Worm (Caenorhabditis elegans) whole organism, early embryonic: ENCODE results near the gene rps-13.

Source experiments
- F13C5.2 ChIP-seq: sonication (generic microtip); optimal IDR thresholded peaks from 2 replicates; lab custom pipeline; 2017; ENCODE audit warnings: mild to moderate bottlenecking, missing genetic modification characterization, inconsistent platforms, missing compliant biosample characterization
- aly-1 ChIP-seq: sonication (generic microtip); optimal IDR thresholded peaks from 2 replicates; lab custom pipeline; 2016; ENCODE audit warnings: missing genetic modification characterization, missing compliant biosample characterization
- ama-1 ChIP-seq: fragments of 150-350 bp; optimal IDR thresholded peaks from 2 replicates; lab custom pipeline; 2014
- ceh-36 ChIP-seq: sonication (generic microtip); optimal IDR thresholded peaks from 2 replicates; lab custom pipeline; 2016; ENCODE audit warnings: missing genetic modification characterization, inconsistent platforms, missing compliant biosample characterization
- ets-7 ChIP-seq: sonication (generic microtip); optimal IDR thresholded peaks from 2 replicates; lab custom pipeline; 2016; ENCODE audit warnings: missing genotype, missing genetic modification characterization, missing compliant biosample characterization
- flt-1 ChIP-seq: fragments of 200-800 bp; sonication (Bioruptor generic); IDR thresholded peaks from 2 replicates; pipeline ENCODE4 v1.3.6; 2022; ENCODE audit warnings: missing genetic modification characterization, missing compliant biosample characterization
- hmbx-1 ChIP-seq: sonication (generic microtip); optimal IDR thresholded peaks from 2 replicates; lab custom pipeline; 2016; ENCODE audit warnings: mild to moderate bottlenecking, missing genetic modification characterization, missing compliant biosample characterization
- hmg-4 ChIP-seq: fragments of 200-800 bp; sonication (Bioruptor generic); optimal IDR thresholded peaks from 2 replicates; lab custom pipeline; 2018; ENCODE audit warnings: mild to moderate bottlenecking, missing genetic modification characterization, missing compliant biosample characterization
- scrt-1 ChIP-seq: fragments of 200-800 bp; sonication (Bioruptor generic); IDR thresholded peaks from 2 replicates; pipeline ENCODE4 v1.3.6; 2022; ENCODE audit warnings: missing genetic modification characterization, missing compliant biosample characterization
- sea-1 ChIP-seq: fragments of 200-800 bp; sonication (Bioruptor generic); conservative IDR thresholded peaks from 2 replicates; pipeline ENCODE4 v1.3.6; 2022; ENCODE audit warnings: missing genetic modification characterization, missing compliant biosample characterization
- tbx-11 ChIP-seq: fragments of 200-800 bp; sonication (Bioruptor generic); IDR thresholded peaks from 2 replicates; pipeline ENCODE4 v1.3.6; 2022; ENCODE audit warnings: missing genetic modification characterization, missing compliant biosample characterization
- tbx-37 ChIP-seq: fragments of 200-800 bp; sonication (Bioruptor generic); conservative IDR thresholded peaks from 2 replicates; pipeline ENCODE4 v1.3.6; 2022; ENCODE audit warnings: missing genetic modification reagents, missing genetic modification characterization, missing compliant biosample characterization
- tra-4 ChIP-seq: sonication (generic microtip); optimal IDR thresholded peaks from 2 replicates; lab custom pipeline; 2017; ENCODE audit warnings: missing genetic modification characterization, missing compliant biosample characterization

DNA sequence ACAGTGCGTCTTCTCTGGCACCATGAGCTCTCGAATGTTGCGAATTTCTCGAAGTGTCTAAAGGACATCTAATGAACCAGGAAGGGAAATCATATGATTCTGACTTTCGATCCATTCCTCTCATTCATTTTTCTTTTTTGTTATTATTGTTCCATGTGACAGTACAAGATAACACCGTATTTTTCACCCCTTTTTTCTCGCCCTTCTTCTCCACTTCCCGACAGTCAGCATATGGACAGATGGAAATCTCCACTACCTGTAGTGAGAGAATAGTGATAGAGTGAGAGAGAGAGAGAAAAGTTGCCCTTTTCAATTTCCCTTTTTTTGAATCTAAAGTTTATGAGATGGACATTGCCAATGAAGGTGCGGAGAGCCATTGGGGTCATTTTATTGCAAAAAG lies 14.0 kb downstream of the rps-13 start:
- TF ChIP-seq ama-1 (lab: Kevin White, UChicago) (no peak), flt-1 (GFP tag; lab: Robert Waterston, UW) (no peak), hmbx-1 (no peak), hmg-4 (GFP tag; lab: Kevin White, UChicago) (no peak), scrt-1 (GFP tag; lab: Robert Waterston, UW) (no peak), F13C5.2 (tag; lab: Kevin White, UChicago) (no peak), tbx-11 (GFP tag; lab: Robert Waterston, UW) (no peak), ceh-36 (no peak), tra-4 (tag; lab: Kevin White, UChicago) (no peak), ets-7 (tag; lab: Kevin White, UChicago) (no peak), tbx-37 (GFP tag; lab: Robert Waterston, UW) (no peak), sea-1 (GFP tag; lab: Robert Waterston, UW) (no peak), aly-1 (no peak)
